Fruit fly (Drosophila melanogaster): ENCODE data around the gene Fer1.

dm6 chr3R:7104308-7104707 lies 31.7 kb upstream of the Fer1 start:
- TF ChIP-seq crp (GFP tag; optimal IDR thresholded peaks at IDR 0.05), result no peak
- no peak for TF ChIP-seq Fer1 (GFP tag; optimal IDR thresholded peaks at IDR 0.05)
- no peak for TF ChIP-seq CG11696 (GFP tag; IDR thresholded peaks at IDR 0.05)
- no peak for TF ChIP-seq CG7963 (GFP tag; IDR thresholded peaks at IDR 0.05; ENCODE audit: partially characterized antibody)
- TF ChIP-seq p53 (GFP tag; optimal IDR thresholded peaks at IDR 0.05), result no peak
- TF ChIP-seq HHEX (GFP tag; optimal IDR thresholded peaks at IDR 0.05), result no peak
- TF ChIP-seq CG11560 (tag; IDR thresholded peaks at IDR 0.05), result no peak
- no peak for TF ChIP-seq seq (GFP tag; IDR thresholded peaks at IDR 0.05)
- TF ChIP-seq NFAT (GFP tag; IDR thresholded peaks at IDR 0.05), result no peak

Data from whole organism, embryonic.